Fruit fly (Drosophila melanogaster) whole organism, embryonic: ENCODE results near the gene Sem1.
A peak's percentile ranks its signal among the peaks of the same experiment; 100 is the strongest.

Experiments
- Blimp-1 ChIP-seq: fragments of 200-800 bp; sonication (Bioruptor generic); optimal IDR thresholded peaks from 3 replicates; lab custom pipeline; 2018; ENCODE audit warnings: missing biosample characterization, missing genetic modification characterization, mild to moderate bottlenecking, moderate library complexity, missing genetic modification reagents
- CG10267 ChIP-seq: fragments of 200-800 bp; sonication (Bioruptor generic); optimal IDR thresholded peaks from 2 replicates; lab custom pipeline; 2018; ENCODE audit warnings: missing biosample characterization, mild to moderate bottlenecking, missing genetic modification characterization, moderate library complexity
- CG10321 ChIP-seq: fragments of 200-800 bp; sonication (Bioruptor generic); IDR thresholded peaks from 2 replicates; pipeline ENCODE4 v1.3.6; 2022; ENCODE audit warnings: missing biosample characterization, missing genetic modification characterization
- CG10979 ChIP-seq: fragments of 200-800 bp; sonication (Bioruptor generic); optimal IDR thresholded peaks from 2 replicates; lab custom pipeline; 2018; ENCODE audit warnings: missing biosample characterization, mild to moderate bottlenecking, missing genetic modification characterization, moderate library complexity
- CG11504 ChIP-seq: fragments of 200-800 bp; sonication (Bioruptor generic); optimal IDR thresholded peaks from 3 replicates; lab custom pipeline; 2019; ENCODE audit warnings: missing biosample characterization, mild to moderate bottlenecking, missing genetic modification characterization, moderate library complexity
- CG12071 ChIP-seq: fragments of 200-800 bp; sonication (Bioruptor generic); optimal IDR thresholded peaks from 3 replicates; lab custom pipeline; 2018; ENCODE audit warnings: missing biosample characterization, mild to moderate bottlenecking, missing genetic modification characterization
- CG17829 ChIP-seq: fragments of 200-800 bp; optimal IDR thresholded peaks from 2 replicates; lab custom pipeline; 2019; ENCODE audit warnings: missing biosample characterization, mild to moderate bottlenecking, missing genetic modification characterization, moderate library complexity
- CG18262 ChIP-seq: fragments of 200-800 bp; optimal IDR thresholded peaks from 3 replicates; lab custom pipeline; 2019; ENCODE audit warnings: missing biosample characterization, mild to moderate bottlenecking, missing genetic modification characterization, moderate library complexity
- CG2712 ChIP-seq: fragments of 200-800 bp; optimal IDR thresholded peaks from 3 replicates; lab custom pipeline; 2019; ENCODE audit warnings: missing biosample characterization, mild to moderate bottlenecking, missing genetic modification characterization, moderate library complexity
- CG31441 ChIP-seq: fragments of 200-800 bp; sonication (Bioruptor generic); IDR thresholded peaks from 2 replicates; pipeline ENCODE4 v1.3.6; 2022; ENCODE audit warnings: missing biosample characterization, missing genetic modification characterization
- CG7786 ChIP-seq: fragments of 200-800 bp; sonication (Bioruptor generic); optimal IDR thresholded peaks from 2 replicates; lab custom pipeline; 2016; ENCODE audit warnings: missing biosample characterization, missing genetic modification characterization
- Hr78 ChIP-seq, 2 experiments: fragments of 200-800 bp in 1 of 2; fragments of >200 bp in 1 of 2; sonication (Bioruptor generic) in 1 of 2; optimal IDR thresholded peaks; 2 replicates each; lab custom pipeline; 2017 to 2019; ENCODE audit warnings: missing biosample characterization in 2 of 2, missing genetic modification characterization in 2 of 2, mild to moderate bottlenecking in 1 of 2, moderate library complexity in 1 of 2
- Myb ChIP-seq: fragments of 200-800 bp; sonication (Bioruptor generic); optimal IDR thresholded peaks from 2 replicates; lab custom pipeline; 2016; ENCODE audit warnings: missing biosample characterization, missing genetic modification characterization
- Pdp1 ChIP-seq, 2 experiments: fragments of 200-800 bp; sonication (Bioruptor generic); optimal IDR thresholded peaks; 3 replicates each; lab custom pipeline; 2016; ENCODE audit warnings: missing biosample characterization in 2 of 2, missing genetic modification characterization in 2 of 2, mild to moderate bottlenecking in 1 of 2, moderate library complexity in 1 of 2
- Sox102F ChIP-seq: fragments of 200-800 bp; sonication (Bioruptor generic); optimal IDR thresholded peaks from 2 replicates; lab custom pipeline; 2018; ENCODE audit warnings: missing biosample characterization, mild to moderate bottlenecking, missing genetic modification characterization, moderate library complexity
- Xrp1 ChIP-seq: fragments of 200-800 bp; sonication (Bioruptor generic); IDR thresholded peaks from 2 replicates; pipeline ENCODE4 v1.3.6; 2022; ENCODE audit warnings: missing biosample characterization, missing genetic modification characterization
- ap ChIP-seq: fragments of 200-800 bp; sonication (Bioruptor generic); IDR thresholded peaks from 2 replicates; pipeline ENCODE4 v1.3.6; 2022; ENCODE audit warnings: missing biosample characterization, missing genetic modification characterization
- crol ChIP-seq: fragments of 200-800 bp; sonication (Bioruptor generic); IDR thresholded peaks from 2 replicates; pipeline ENCODE4 v1.3.6; 2022; ENCODE audit warnings: missing biosample characterization, missing genetic modification characterization
- dpn ChIP-seq, 2 experiments: fragments of 200-800 bp; sonication (Bioruptor generic); optimal IDR thresholded peaks; 3 replicates each; lab custom pipeline; 2016; ENCODE audit warnings: missing biosample characterization in 2 of 2, missing genetic modification characterization in 2 of 2
- esg ChIP-seq: fragments of 200-800 bp; sonication (Bioruptor generic); conservative IDR thresholded peaks from 2 replicates; pipeline ENCODE4 v1.3.6; 2022; ENCODE audit warnings: missing biosample characterization, missing genetic modification characterization
- fd96Cb ChIP-seq: fragments of 200-800 bp; sonication (Bioruptor generic); optimal IDR thresholded peaks from 2 replicates; lab custom pipeline; 2018; ENCODE audit warnings: missing biosample characterization, mild to moderate bottlenecking, missing genetic modification characterization, moderate library complexity
- gem ChIP-seq: fragments of 200-800 bp; sonication (Bioruptor generic); optimal IDR thresholded peaks from 2 replicates; lab custom pipeline; 2019; ENCODE audit warnings: missing biosample characterization, mild to moderate bottlenecking, missing genetic modification characterization, moderate library complexity
- ind ChIP-seq: fragments of 200-800 bp; sonication (Bioruptor generic); optimal IDR thresholded peaks from 3 replicates; lab custom pipeline; 2016; ENCODE audit warnings: missing biosample characterization, missing genetic modification characterization
- knrl ChIP-seq: fragments of 200-800 bp; sonication (Bioruptor generic); IDR thresholded peaks from 3 replicates; pipeline ENCODE4 v1.3.6; 2022; ENCODE audit warnings: missing biosample characterization, missing genetic modification characterization; ENCODE audit not compliant: partially characterized antibody
- lbe ChIP-seq: fragments of 200-800 bp; sonication (Bioruptor generic); optimal IDR thresholded peaks from 2 replicates; lab custom pipeline; 2016; ENCODE audit warnings: missing biosample characterization, mild to moderate bottlenecking, missing genetic modification characterization
- nau ChIP-seq: fragments of 200-800 bp; sonication (Bioruptor generic); optimal IDR thresholded peaks from 3 replicates; lab custom pipeline; 2017; ENCODE audit warnings: missing biosample characterization, mild to moderate bottlenecking, missing genetic modification characterization, missing genetic modification reagents
- nom ChIP-seq: fragments of 200-800 bp; sonication (Bioruptor generic); optimal IDR thresholded peaks from 2 replicates; lab custom pipeline; 2017; ENCODE audit warnings: missing biosample characterization, missing genetic modification characterization, mild to moderate bottlenecking, moderate library complexity, missing genetic modification reagents
- odd ChIP-seq: fragments of 200-800 bp; sonication (Bioruptor generic); optimal IDR thresholded peaks from 2 replicates; lab custom pipeline; 2017; ENCODE audit warnings: missing biosample characterization, mild to moderate bottlenecking, missing genetic modification characterization
- prd ChIP-seq, 3 experiments: fragments of >200 bp in 2 of 3; fragments of 200-800 bp in 1 of 3; sonication (Bioruptor generic) in 1 of 3; optimal IDR thresholded peaks in 2 of 3; IDR thresholded peaks in 1 of 3; 2 replicates in 2 of 3; 3 replicates in 1 of 3; pipeline versions ENCODE4 v1.3.6 to Lab custom; 2017 to 2022; ENCODE audit warnings: missing biosample characterization in 1 of 3, missing genetic modification characterization in 1 of 3
- row ChIP-seq: fragments of 200-800 bp; sonication (Bioruptor generic); IDR thresholded peaks from 3 replicates; pipeline ENCODE4 v1.3.6; 2022; ENCODE audit warnings: missing biosample characterization, missing genetic modification characterization
- sc ChIP-seq, 3 experiments: fragments of >200 bp in 2 of 3; fragments of 200-800 bp in 1 of 3; sonication (Bioruptor generic) in 1 of 3; optimal IDR thresholded peaks; 2 replicates in 2 of 3; 3 replicates in 1 of 3; lab custom pipeline; 2017; ENCODE audit warnings: mild to moderate bottlenecking in 1 of 3, missing biosample characterization in 1 of 3, missing genetic modification characterization in 1 of 3, missing genetic modification reagents in 1 of 3
- trem ChIP-seq: fragments of 200-800 bp; optimal IDR thresholded peaks from 3 replicates; lab custom pipeline; 2019; ENCODE audit warnings: missing biosample characterization, mild to moderate bottlenecking, missing genetic modification characterization, moderate library complexity
- zf30C ChIP-seq: fragments of 200-800 bp; sonication (Bioruptor generic); optimal IDR thresholded peaks from 3 replicates; lab custom pipeline; 2018; ENCODE audit warnings: missing biosample characterization, mild to moderate bottlenecking, missing genetic modification characterization

The Sem1 gene

dm6 chr2L:7104195-7104971 lies 40.6 kb downstream of the Sem1 start:
- peak; percentile 43 for TF ChIP-seq lbe (GFP tag; lab: Kevin White, UChicago)
- TF ChIP-seq CG31441 (GFP tag; lab: Robert Waterston, UW), result 0 out of 2 replicates have a peak, but pooled peaks have one; percentile 28
- TF ChIP-seq CG10979 (tag; lab: Kevin White, UChicago), result peak; percentile 1
- TF ChIP-seq Myb, result no peak
- no peak for TF ChIP-seq ind (GFP tag; lab: Kevin White, UChicago)
- TF ChIP-seq CG2712 (tag; lab: Kevin White, UChicago), result peak; percentile 31
- TF ChIP-seq sc (optimal IDR thresholded peaks at IDR 0.05; lab: Kevin White, UChicago), result no peak
- no peak for TF ChIP-seq sc (GFP tag; optimal IDR thresholded peaks at IDR 0.05; lab: Kevin White, UChicago)
- TF ChIP-seq Blimp-1 (GFP tag; lab: Kevin White, UChicago), result peak; percentile 5
- peak; percentile 60 for TF ChIP-seq nom
- peak; percentile 4 for TF ChIP-seq CG10267 (tag; lab: Kevin White, UChicago)
- TF ChIP-seq esg (GFP tag; lab: Robert Waterston, UW), result 0 out of 2 replicates have a peak, but pooled peaks have one; percentile 6
- TF ChIP-seq odd (GFP tag; lab: Kevin White, UChicago), result no peak
- peak; percentile 5 for TF ChIP-seq Sox102F (GFP tag; lab: Kevin White, UChicago)
- peak; percentile 2 for TF ChIP-seq zf30C (GFP tag; lab: Kevin White, UChicago)
- peak; percentile 39 for TF ChIP-seq gem (tag; lab: Kevin White, UChicago)
- TF ChIP-seq trem, result no peak
- TF ChIP-seq CG18262 (tag; lab: Kevin White, UChicago), result peak; percentile 30
- no peak for TF ChIP-seq fd96Cb (tag; lab: Kevin White, UChicago)
- TF ChIP-seq CG7786, result no peak
- TF ChIP-seq row (GFP tag; lab: Robert Waterston, UW), result 0 out of 3 replicates have a peak, but pooled peaks have one; percentile 6
- peak; percentile 39; the same call in 1 of the 2 replicates for TF ChIP-seq Xrp1 (GFP tag; lab: Robert Waterston, UW)
- no peak for TF ChIP-seq nau
- peak; percentile 48; the same call in 1 of the 2 replicates for TF ChIP-seq crol (GFP tag; lab: Robert Waterston, UW)
- TF ChIP-seq CG17829, result peak; percentile 11
- TF ChIP-seq CG11504, result peak; percentile 28
- 0 out of 2 replicates have a peak, but pooled peaks have one; percentile 12 for TF ChIP-seq ap (GFP tag; lab: Robert Waterston, UW)
- TF ChIP-seq knrl (GFP tag; lab: Robert Waterston, UW), result no peak
- no peak for TF ChIP-seq prd (optimal IDR thresholded peaks at IDR 0.05; lab: Kevin White, UChicago)
- TF ChIP-seq prd (GFP tag; IDR thresholded peaks at IDR 0.05; lab: Robert Waterston, UW), result peak; percentile 60; the same call in 2 of the 3 replicates

DNA sequence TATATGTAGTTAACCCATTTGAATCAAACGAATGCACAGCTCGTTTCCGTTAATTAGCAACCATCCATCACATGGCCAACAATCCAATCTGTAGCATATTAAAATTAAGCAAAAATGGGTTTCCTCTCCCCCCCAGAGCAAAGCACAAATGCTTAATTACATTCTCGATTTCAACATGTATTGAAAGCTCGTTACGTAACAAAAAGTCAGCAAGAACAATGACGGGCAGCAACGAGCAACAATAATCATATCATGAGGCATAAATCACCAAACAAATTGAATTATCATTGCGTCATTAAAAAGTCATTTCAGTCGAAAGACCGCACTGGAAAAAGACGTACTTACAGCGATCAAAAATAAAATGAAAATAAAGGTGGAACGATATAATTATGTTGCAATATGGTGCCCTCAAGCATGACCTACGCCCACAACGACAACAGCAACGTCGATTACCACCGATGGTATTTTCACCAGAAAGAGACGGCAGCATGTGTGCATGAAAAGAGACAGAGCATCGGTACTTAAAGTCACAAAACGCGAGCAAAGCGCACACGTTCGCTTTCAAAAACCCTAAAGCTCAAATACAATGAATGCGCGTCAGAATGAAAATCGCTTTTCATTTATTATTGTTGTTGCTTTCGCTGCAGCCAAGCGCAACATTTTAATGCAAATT lies 42.6 kb downstream of the Sem1 start:
- TF ChIP-seq dpn (GFP tag; optimal IDR thresholded peaks at IDR 0.05; lab: Kevin White, UChicago), result no peak
- TF ChIP-seq Hr78 (GFP tag; optimal IDR thresholded peaks at IDR 0.05; lab: Kevin White, UChicago), result peak in 1 of 2 experiments; percentile 54
- TF ChIP-seq CG10321 (GFP tag; lab: Robert Waterston, UW), result peak; percentile 60; the same call in 1 of the 2 replicates
- TF ChIP-seq Blimp-1 (GFP tag; lab: Kevin White, UChicago), result peak; percentile 15
- TF ChIP-seq Pdp1 (GFP tag; optimal IDR thresholded peaks at IDR 0.05; lab: Kevin White, UChicago), result peak in 1 of 2 experiments; percentile 92
- no peak for TF ChIP-seq CG12071 (GFP tag; lab: Kevin White, UChicago)
